Worm (Caenorhabditis elegans) whole organism, L2 larva: ENCODE measurements around the gene chs-2.

Source experiments
- Y55F3AM.14 ChIP-seq: fragments of 200-800 bp; sonication (Bioruptor generic); optimal IDR thresholded peaks from 2 replicates; lab custom pipeline; 2018; ENCODE audit warnings: mild to moderate bottlenecking, missing genetic modification characterization, missing compliant biosample characterization
- aly-2 ChIP-seq: fragments of 150-350 bp; optimal IDR thresholded peaks from 2 replicates; lab custom pipeline; 2014; ENCODE audit warnings: missing biosample characterization, missing genetic modification characterization
- ama-1 ChIP-seq: fragments of 150-350 bp; optimal IDR thresholded peaks from 2 replicates; lab custom pipeline; 2018; ENCODE audit warnings: inconsistent platforms
- blmp-1 ChIP-seq: sonication (generic microtip); optimal IDR thresholded peaks from 2 replicates; lab custom pipeline; 2017; ENCODE audit warnings: missing genetic modification characterization, mild to moderate bottlenecking, missing compliant biosample characterization, antibody characterized with exemption, moderate library complexity; ENCODE audit not compliant: insufficient read depth
- ceh-82 ChIP-seq: fragments of 150-350 bp; optimal IDR thresholded peaks from 2 replicates; lab custom pipeline; 2014; ENCODE audit warnings: missing biosample characterization, missing genetic modification characterization
- egl-27 ChIP-seq: sonication (generic microtip); optimal IDR thresholded peaks from 3 replicates; lab custom pipeline; 2017; ENCODE audit warnings: missing biosample characterization, missing genetic modification reagents, missing genetic modification characterization
- elt-1 ChIP-seq: fragments of 150-350 bp; optimal IDR thresholded peaks from 2 replicates; lab custom pipeline; 2014; ENCODE audit warnings: missing biosample characterization, missing genetic modification characterization
- lin-13 ChIP-seq: fragments of 150-350 bp; optimal IDR thresholded peaks from 2 replicates; lab custom pipeline; 2014; ENCODE audit warnings: missing biosample characterization, missing genetic modification reagents, missing genetic modification characterization
- nhr-237 ChIP-seq: fragments of 150-350 bp; optimal IDR thresholded peaks from 2 replicates; lab custom pipeline; 2014; ENCODE audit warnings: missing biosample characterization, missing genetic modification characterization
- snpc-4 ChIP-seq: fragments of 150-350 bp; optimal IDR thresholded peaks from 2 replicates; lab custom pipeline; 2014; ENCODE audit warnings: missing biosample characterization, missing genetic modification characterization
- unc-39 ChIP-seq: fragments of 150-350 bp; optimal IDR thresholded peaks from 2 replicates; lab custom pipeline; 2014; ENCODE audit warnings: missing biosample characterization, missing genetic modification characterization
- ztf-11 ChIP-seq: sonication (generic microtip); optimal IDR thresholded peaks from 2 replicates; lab custom pipeline; 2017; ENCODE audit warnings: missing biosample characterization, missing genetic modification characterization

ce11 chrII:186504-186903 lies 10.3 kb upstream of the chs-2 start, which contains the start of gene T01D1.8:
- TF ChIP-seq Y55F3AM.14: no peak
- no peak for TF ChIP-seq lin-13 (GFP tag; lab: Kevin White, UChicago)
- no peak for TF ChIP-seq elt-1 (tag; lab: Kevin White, UChicago)
- TF ChIP-seq ama-1 (lab: Kevin White, UChicago): no peak
- TF ChIP-seq ztf-11 (tag; lab: Kevin White, UChicago): no peak
- TF ChIP-seq egl-27 (tag; lab: Kevin White, UChicago): no peak
- no peak for TF ChIP-seq nhr-237 (tag; lab: Kevin White, UChicago)
- no peak for TF ChIP-seq aly-2 (tag; lab: Kevin White, UChicago)
- TF ChIP-seq unc-39 (tag; lab: Kevin White, UChicago): no peak
- no peak for TF ChIP-seq snpc-4 (tag; lab: Kevin White, UChicago)
- no peak for TF ChIP-seq blmp-1 (tag; lab: Kevin White, UChicago)
- no peak for TF ChIP-seq ceh-82 (tag; lab: Kevin White, UChicago)
